Worm (Caenorhabditis elegans): ENCODE data around the gene sad-1.

The sad-1 gene

ce11 chrX:13471855-13472254, 28.6 kb downstream of the sad-1 start, which contains the start of gene tre-4:
tre-4 (plus strand) TSS chrX:13472155.
- TF ChIP-seq unc-62 (GFP tag; optimal IDR thresholded peaks at IDR 0.05): no peak

ce11 chrX:13469907-13470647, 30.4 kb downstream of the sad-1 start:
- TF ChIP-seq unc-62 (GFP tag; optimal IDR thresholded peaks at IDR 0.05): no peak

ce11 chrX:13469047-13469633, 31.3 kb downstream of the sad-1 start, which contains the start of gene col-184:
col-184 (plus strand) TSS chrX:13469455.
- TF ChIP-seq unc-62 (GFP tag; optimal IDR thresholded peaks at IDR 0.05): no peak

- no peak for TF ChIP-seq unc-62 (GFP tag; optimal IDR thresholded peaks at IDR 0.05)
Observed at ce11 chrX:13466926-13467866, 33.3 kb downstream of the sad-1 start, which contains the start of gene col-183. col-183 (minus strand) TSS chrX:13467764.

ce11 chrX:13463793-13464192, 36.7 kb downstream of the sad-1 start, which contains the start of gene F02D10.2:
F02D10.2 (minus strand) TSS chrX:13463893.
- TF ChIP-seq unc-62 (GFP tag; optimal IDR thresholded peaks at IDR 0.05): no peak

ce11 chrX:13462519-13462918, 37.9 kb downstream of the sad-1 start, which contains the start of gene F02D10.3:
F02D10.3 (minus strand) TSS chrX:13462619.
- no peak for TF ChIP-seq unc-62 (GFP tag; optimal IDR thresholded peaks at IDR 0.05)

- no peak for TF ChIP-seq unc-62 (GFP tag; optimal IDR thresholded peaks at IDR 0.05)
Observed at ce11 chrX:13456442-13456841, 44.0 kb downstream of the sad-1 start, which contains the start of gene flr-1. flr-1 (minus strand) TSS chrX:13456542.

ce11 chrX:13451578-13451977, 48.9 kb downstream of the sad-1 start, which contains the start of gene F02D10.6:
F02D10.6 (minus strand) TSS chrX:13451678.
- no peak for TF ChIP-seq unc-62 (GFP tag; optimal IDR thresholded peaks at IDR 0.05)

ce11 chrX:13446418-13446817, 54.0 kb downstream of the sad-1 start, which contains the start of gene set-8:
set-8 (plus strand) TSS chrX:13446718.
- no peak for TF ChIP-seq unc-62 (GFP tag; optimal IDR thresholded peaks at IDR 0.05)

ce11 chrX:13444267-13444666, 56.2 kb downstream of the sad-1 start:
- TF ChIP-seq unc-62 (GFP tag; optimal IDR thresholded peaks at IDR 0.05): no peak

- TF ChIP-seq unc-62 (GFP tag; optimal IDR thresholded peaks at IDR 0.05): no peak
Observed at ce11 chrX:13443283-13443682, 57.2 kb downstream of the sad-1 start.

ce11 chrX:13442446-13442845, 58.0 kb downstream of the sad-1 start:
- no peak for TF ChIP-seq unc-62 (GFP tag; optimal IDR thresholded peaks at IDR 0.05)
